Fruit fly (Drosophila melanogaster): Measurements from ENCODE around the gene Orct.

- no peak for TF ChIP-seq CTCF (optimal IDR thresholded peaks at IDR 0.05)
- no peak for TF ChIP-seq CG8478 (optimal IDR thresholded peaks at IDR 0.05)
Measured at dm6 chr3R:24319083-24319381, 43.0 kb downstream of the Orct start.

Measured in S2 (cell line).